Worm (Caenorhabditis elegans) whole organism, early embryonic: ENCODE measurements around the gene str-85.

Experiments used
- ama-1 ChIP-seq: fragments of 150-350 bp; optimal IDR thresholded peaks from 2 replicates; lab custom pipeline; 2014
- ceh-13 ChIP-seq: fragments of 200-800 bp; sonication (Bioruptor generic); optimal IDR thresholded peaks from 2 replicates; lab custom pipeline; 2018; ENCODE audit warnings: mild to moderate bottlenecking, missing genetic modification characterization, missing compliant biosample characterization
- sea-1 ChIP-seq: fragments of 200-800 bp; sonication (Bioruptor generic); conservative IDR thresholded peaks from 2 replicates; pipeline ENCODE4 v1.3.6; 2022; ENCODE audit warnings: missing genetic modification characterization, missing compliant biosample characterization

ce11 chrV:8994272-8994671 lies 8.6 kb upstream of the str-85 start:
- no peak for TF ChIP-seq ceh-13
- TF ChIP-seq ama-1: no peak
- no peak for TF ChIP-seq sea-1 (GFP tag; lab: Robert Waterston, UW)
